Worm (Caenorhabditis elegans) whole organism, L3 larva: ENCODE data around the gene T25B9.5.

Experiments
- ceh-82 ChIP-seq: fragments of 150-350 bp; optimal IDR thresholded peaks from 2 replicates; lab custom pipeline; 2014; ENCODE audit warnings: missing biosample characterization, missing genetic modification characterization
- mdl-1 ChIP-seq: fragments of 150-350 bp; optimal IDR thresholded peaks from 2 replicates; lab custom pipeline; 2014; ENCODE audit warnings: missing biosample characterization, missing genetic modification characterization

DNA sequence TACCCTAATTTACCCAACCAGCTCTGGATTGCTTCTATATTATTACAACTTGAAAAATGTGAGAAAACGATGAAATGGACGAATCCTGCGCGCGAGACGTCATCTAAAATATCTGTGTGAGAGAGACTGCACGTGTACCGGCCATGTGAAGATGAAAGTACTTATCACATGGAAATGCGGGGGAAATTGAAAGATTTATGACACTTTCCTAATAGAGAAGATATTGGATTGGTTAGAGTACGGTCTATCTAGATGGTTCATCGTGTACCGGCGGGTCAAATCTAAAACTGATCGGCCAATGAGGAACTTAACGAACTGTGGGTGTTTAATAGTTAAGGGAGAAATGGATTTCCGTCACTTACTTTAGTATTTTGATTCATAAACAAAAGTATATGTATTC lies 27.4 kb upstream of the T25B9.5 start:
- TF ChIP-seq mdl-1 (tag; lab: Kevin White, UChicago) = peak; percentile 58
- TF ChIP-seq ceh-82 = no peak
